Worm (Caenorhabditis elegans) whole organism, L3 larva: ENCODE data around the gene F16G10.6.
A peak's percentile ranks its signal among the peaks of the same experiment; 100 is the strongest.

ENCODE experiments used
- R02D3.7 ChIP-seq: fragments of 150-350 bp; optimal IDR thresholded peaks from 2 replicates; lab custom pipeline; 2014; ENCODE audit warnings: missing biosample characterization, missing genetic modification characterization
- ZK546.5 ChIP-seq: sonication (generic microtip); optimal IDR thresholded peaks from 2 replicates; lab custom pipeline; 2017; ENCODE audit warnings: missing biosample characterization, missing genetic modification characterization
- aly-2 ChIP-seq: fragments of 150-350 bp; optimal IDR thresholded peaks from 2 replicates; lab custom pipeline; 2014; ENCODE audit warnings: missing biosample characterization, missing genetic modification characterization
- ama-1 ChIP-seq: fragments of 150-350 bp; optimal IDR thresholded peaks from 2 replicates; lab custom pipeline; 2018
- ceh-16 ChIP-seq: sonication (generic microtip); optimal IDR thresholded peaks from 2 replicates; lab custom pipeline; 2017; ENCODE audit warnings: missing biosample characterization, missing genetic modification characterization
- ceh-28 ChIP-seq: fragments of 150-350 bp; optimal IDR thresholded peaks from 2 replicates; lab custom pipeline; 2014; ENCODE audit warnings: missing biosample characterization, missing genetic modification reagents, missing genetic modification characterization
- egl-27 ChIP-seq: sonication (generic microtip); optimal IDR thresholded peaks from 4 replicates; lab custom pipeline; 2017; ENCODE audit warnings: missing biosample characterization, missing genetic modification reagents, missing genetic modification characterization
- egl-5 ChIP-seq: fragments of 150-350 bp; optimal IDR thresholded peaks from 2 replicates; lab custom pipeline; 2017; ENCODE audit warnings: missing biosample characterization, missing genetic modification reagents, missing genetic modification characterization, inconsistent platforms
- elt-1 ChIP-seq: fragments of 150-350 bp; optimal IDR thresholded peaks from 2 replicates; lab custom pipeline; 2014; ENCODE audit warnings: missing biosample characterization, missing genetic modification characterization
- elt-2 ChIP-seq: sonication (generic microtip); optimal IDR thresholded peaks from 2 replicates; lab custom pipeline; 2016; ENCODE audit warnings: missing genetic modification reagents, mild to moderate bottlenecking, missing genetic modification characterization, missing compliant biosample characterization
- elt-3 ChIP-seq, 3 experiments: fragments of 150-350 bp in 1 of 3; sonication (generic microtip) in 2 of 3; optimal IDR thresholded peaks; 2 replicates in 2 of 3; 4 replicates in 1 of 3; lab custom pipeline; 2014 to 2017; ENCODE audit warnings: missing biosample characterization in 3 of 3, missing genetic modification characterization in 3 of 3
- eor-1 ChIP-seq, 2 experiments: fragments of 150-350 bp; optimal IDR thresholded peaks; 2 replicates each; lab custom pipeline; 2014 to 2018; ENCODE audit warnings: missing biosample characterization in 2 of 2, missing genetic modification characterization in 2 of 2
- fkh-10 ChIP-seq: sonication (generic microtip); optimal IDR thresholded peaks from 2 replicates; lab custom pipeline; 2017; ENCODE audit warnings: missing biosample characterization, missing genetic modification reagents, missing genetic modification characterization
- fkh-2 ChIP-seq: fragments of 150-350 bp; optimal IDR thresholded peaks from 2 replicates; lab custom pipeline; 2014; ENCODE audit warnings: missing biosample characterization, missing genetic modification reagents, missing genetic modification characterization
- fos-1 ChIP-seq: fragments of 150-350 bp; optimal IDR thresholded peaks from 2 replicates; lab custom pipeline; 2014; ENCODE audit warnings: missing biosample characterization, missing genetic modification characterization
- hmg-11 ChIP-seq: sonication (generic microtip); optimal IDR thresholded peaks from 2 replicates; lab custom pipeline; 2016; ENCODE audit warnings: missing genetic modification characterization, missing compliant biosample characterization
- jun-1 ChIP-seq: fragments of 150-350 bp; optimal IDR thresholded peaks from 2 replicates; lab custom pipeline; 2014; ENCODE audit warnings: missing biosample characterization, missing genetic modification reagents, missing genetic modification characterization
- lin-39 ChIP-seq: fragments of 150-350 bp; optimal IDR thresholded peaks from 2 replicates; lab custom pipeline; 2018; ENCODE audit warnings: missing biosample characterization, missing genetic modification reagents, missing genetic modification characterization
- lsy-12 ChIP-seq: sonication (generic microtip); optimal IDR thresholded peaks from 2 replicates; lab custom pipeline; 2016; ENCODE audit warnings: mild to moderate bottlenecking, missing genetic modification characterization, missing compliant biosample characterization
- mdl-1 ChIP-seq: fragments of 150-350 bp; optimal IDR thresholded peaks from 2 replicates; lab custom pipeline; 2014; ENCODE audit warnings: missing biosample characterization, missing genetic modification characterization
- mml-1 ChIP-seq: fragments of 150-350 bp; sonication (generic microtip); optimal IDR thresholded peaks from 3 replicates; lab custom pipeline; 2014; ENCODE audit warnings: missing biosample characterization, missing genetic modification characterization
- nfya-1 ChIP-seq: sonication (generic microtip); optimal IDR thresholded peaks from 2 replicates; lab custom pipeline; 2017; ENCODE audit warnings: missing genetic modification characterization, mild to moderate bottlenecking, missing compliant biosample characterization, antibody characterized with exemption, moderate library complexity; ENCODE audit not compliant: insufficient read depth
- nhr-11 ChIP-seq: fragments of 150-350 bp; optimal IDR thresholded peaks from 2 replicates; lab custom pipeline; 2014; ENCODE audit warnings: missing biosample characterization, missing genetic modification characterization
- nhr-12 ChIP-seq: fragments of 150-350 bp; optimal IDR thresholded peaks from 2 replicates; lab custom pipeline; 2014; ENCODE audit warnings: missing biosample characterization, missing genetic modification characterization
- nhr-23 ChIP-seq: fragments of 150-350 bp; optimal IDR thresholded peaks from 2 replicates; lab custom pipeline; 2014; ENCODE audit warnings: missing biosample characterization, missing genetic modification reagents, missing genetic modification characterization
- nhr-237 ChIP-seq: fragments of 150-350 bp; optimal IDR thresholded peaks from 2 replicates; lab custom pipeline; 2014; ENCODE audit warnings: missing biosample characterization, missing genetic modification characterization
- nhr-25 ChIP-seq: sonication (generic microtip); optimal IDR thresholded peaks from 2 replicates; lab custom pipeline; 2017; ENCODE audit warnings: missing biosample characterization, missing genetic modification characterization
- nhr-28 ChIP-seq: fragments of 150-350 bp; optimal IDR thresholded peaks from 2 replicates; lab custom pipeline; 2014; ENCODE audit warnings: missing biosample characterization, missing genetic modification characterization
- nhr-67 ChIP-seq: fragments of 150-350 bp; optimal IDR thresholded peaks from 2 replicates; lab custom pipeline; 2014; ENCODE audit warnings: missing biosample characterization, missing genetic modification characterization
- nhr-77 ChIP-seq: fragments of 150-350 bp; optimal IDR thresholded peaks from 2 replicates; lab custom pipeline; 2014; ENCODE audit warnings: missing biosample characterization, missing genetic modification characterization
- pha-4 ChIP-seq: fragments of 150-350 bp; optimal IDR thresholded peaks from 2 replicates; lab custom pipeline; 2014; ENCODE audit warnings: missing biosample characterization, missing genetic modification reagents, missing genetic modification characterization
- pqm-1 ChIP-seq: fragments of 150-350 bp; optimal IDR thresholded peaks from 2 replicates; lab custom pipeline; 2017; ENCODE audit warnings: missing biosample characterization, missing genetic modification characterization, inconsistent platforms
- sea-2 ChIP-seq: fragments of 150-350 bp; sonication (generic microtip); optimal IDR thresholded peaks from 4 replicates; lab custom pipeline; 2014; ENCODE audit warnings: missing biosample characterization, missing genetic modification reagents, missing genetic modification characterization
- snpc-4 ChIP-seq: fragments of 150-350 bp; optimal IDR thresholded peaks from 2 replicates; lab custom pipeline; 2014; ENCODE audit warnings: missing biosample characterization, missing genetic modification characterization
- tbx-2 ChIP-seq: sonication (generic microtip); optimal IDR thresholded peaks from 2 replicates; lab custom pipeline; 2016; ENCODE audit warnings: mild to moderate bottlenecking, missing genetic modification characterization, missing compliant biosample characterization
- unc-39 ChIP-seq: sonication (generic microtip); optimal IDR thresholded peaks from 4 replicates; lab custom pipeline; 2017; ENCODE audit warnings: missing biosample characterization, missing genetic modification characterization
- unc-62 ChIP-seq: fragments of 150-350 bp; sonication (generic microtip); optimal IDR thresholded peaks from 4 replicates; lab custom pipeline; 2014; ENCODE audit warnings: missing biosample characterization, missing genetic modification reagents, missing genetic modification characterization
- zag-1 ChIP-seq: fragments of 150-350 bp; optimal IDR thresholded peaks from 2 replicates; lab custom pipeline; 2014; ENCODE audit warnings: missing biosample characterization, missing genetic modification characterization
- ztf-11 ChIP-seq: fragments of 150-350 bp; optimal IDR thresholded peaks from 2 replicates; lab custom pipeline; 2014; ENCODE audit warnings: missing biosample characterization, missing genetic modification characterization
- ztf-4 ChIP-seq: fragments of 150-350 bp; optimal IDR thresholded peaks from 2 replicates; lab custom pipeline; 2014; ENCODE audit warnings: missing biosample characterization, missing genetic modification characterization

F16G10.6 gene

ce11 chrII:2340974-2341373 lies 36.7 kb downstream of the F16G10.6 start:
- TF ChIP-seq ceh-16 (tag; lab: Kevin White, UChicago) (peak; percentile 16), nfya-1 (tag; lab: Kevin White, UChicago) (peak; percentile 14), elt-1 (tag; lab: Kevin White, UChicago) (no peak), nhr-237 (tag; lab: Kevin White, UChicago) (no peak), egl-27 (tag; lab: Kevin White, UChicago) (no peak), jun-1 (tag; lab: Kevin White, UChicago) (no peak), elt-2 (tag; lab: Kevin White, UChicago) (peak; percentile 5), hmg-11 (peak; percentile 42)

- no peak for TF ChIP-seq elt-2 (tag; lab: Kevin White, UChicago)
- TF ChIP-seq mdl-1 (tag; lab: Kevin White, UChicago) = no peak
- no peak for TF ChIP-seq ceh-28 (tag; lab: Kevin White, UChicago)
- TF ChIP-seq jun-1 (tag; lab: Kevin White, UChicago) = no peak
- no peak for TF ChIP-seq tbx-2
- no peak for TF ChIP-seq elt-3 (tag; optimal IDR thresholded peaks at IDR 0.05; lab: Kevin White, UChicago)
- TF ChIP-seq nhr-237 (tag; lab: Kevin White, UChicago) = no peak
- no peak for TF ChIP-seq R02D3.7
- no peak for TF ChIP-seq nhr-28
- TF ChIP-seq snpc-4 = no peak
- no peak for TF ChIP-seq fos-1 (tag; lab: Kevin White, UChicago)
- no peak for TF ChIP-seq nhr-11 (tag; lab: Kevin White, UChicago)
- no peak for TF ChIP-seq fkh-2
- no peak for TF ChIP-seq ztf-4
- no peak for TF ChIP-seq ama-1 (lab: Kevin White, UChicago)
- TF ChIP-seq egl-5 (tag; lab: Kevin White, UChicago) = no peak
Measured at ce11 chrII:2336177-2336576, 41.5 kb downstream of the F16G10.6 start.

- TF ChIP-seq pha-4 (peak; percentile 51), aly-2 (tag; lab: Kevin White, UChicago) (no peak), ceh-16 (tag; lab: Kevin White, UChicago) (no peak), pqm-1 (tag; lab: Kevin White, UChicago) (peak; percentile 49), elt-2 (tag; lab: Kevin White, UChicago) (peak; percentile 87), snpc-4 (no peak), R02D3.7 (no peak)
Measured at ce11 chrII:2335572-2335971, 42.1 kb downstream of the F16G10.6 start, which contains the start of gene F43C11.7. Gene F43C11.7, plus strand, starts transcription at chrII:2335897.

- TF ChIP-seq elt-2 (tag; lab: Kevin White, UChicago) (no peak), ama-1 (lab: Kevin White, UChicago) (no peak), ztf-11 (tag; lab: Kevin White, UChicago) (no peak), nhr-23 (no peak), elt-1 (tag; lab: Kevin White, UChicago) (no peak), lsy-12 (tag; lab: Kevin White, UChicago) (no peak), sea-2 (GFP tag; lab: Kevin White, UChicago) (no peak), ZK546.5 (no peak), pqm-1 (tag; lab: Kevin White, UChicago) (no peak), nhr-67 (tag; lab: Kevin White, UChicago) (no peak), ceh-28 (tag; lab: Kevin White, UChicago) (no peak), fkh-10 (no peak), nhr-77 (tag; lab: Kevin White, UChicago) (no peak), zag-1 (tag; lab: Kevin White, UChicago) (no peak), nhr-11 (tag; lab: Kevin White, UChicago) (no peak), nhr-12 (tag; lab: Kevin White, UChicago) (no peak), nhr-25 (no peak), nhr-237 (tag; lab: Kevin White, UChicago) (no peak)
Measured at ce11 chrII:2332220-2332619, 45.4 kb downstream of the F16G10.6 start, which contains the start of gene F43C11.8. Gene F43C11.8, plus strand, starts transcription at chrII:2332520.

ce11 chrII:2330462-2330861 lies 47.2 kb downstream of the F16G10.6 start:
- TF ChIP-seq unc-39 (tag; lab: Kevin White, UChicago) (no peak), R02D3.7 (no peak), aly-2 (tag; lab: Kevin White, UChicago) (no peak), mml-1 (tag; lab: Kevin White, UChicago) (no peak), mdl-1 (tag; lab: Kevin White, UChicago) (no peak), unc-62 (GFP tag; lab: Kevin White, UChicago) (no peak), egl-5 (tag; lab: Kevin White, UChicago) (no peak), ZK546.5 (no peak), pqm-1 (tag; lab: Kevin White, UChicago) (no peak), elt-1 (tag; lab: Kevin White, UChicago) (no peak), ceh-16 (tag; lab: Kevin White, UChicago) (no peak), nhr-12 (tag; lab: Kevin White, UChicago) (no peak), nhr-237 (tag; lab: Kevin White, UChicago) (no peak), lin-39 (tag; lab: Kevin White, UChicago) (no peak), egl-27 (tag; lab: Kevin White, UChicago) (no peak), eor-1 (tag; optimal IDR thresholded peaks at IDR 0.05; lab: Kevin White, UChicago) (no peak), nfya-1 (tag; lab: Kevin White, UChicago) (no peak), ztf-11 (tag; lab: Kevin White, UChicago) (no peak), nhr-23 (no peak)
